Fruit fly (Drosophila melanogaster): ENCODE results near the gene LManII.

The LManII gene

DNA sequence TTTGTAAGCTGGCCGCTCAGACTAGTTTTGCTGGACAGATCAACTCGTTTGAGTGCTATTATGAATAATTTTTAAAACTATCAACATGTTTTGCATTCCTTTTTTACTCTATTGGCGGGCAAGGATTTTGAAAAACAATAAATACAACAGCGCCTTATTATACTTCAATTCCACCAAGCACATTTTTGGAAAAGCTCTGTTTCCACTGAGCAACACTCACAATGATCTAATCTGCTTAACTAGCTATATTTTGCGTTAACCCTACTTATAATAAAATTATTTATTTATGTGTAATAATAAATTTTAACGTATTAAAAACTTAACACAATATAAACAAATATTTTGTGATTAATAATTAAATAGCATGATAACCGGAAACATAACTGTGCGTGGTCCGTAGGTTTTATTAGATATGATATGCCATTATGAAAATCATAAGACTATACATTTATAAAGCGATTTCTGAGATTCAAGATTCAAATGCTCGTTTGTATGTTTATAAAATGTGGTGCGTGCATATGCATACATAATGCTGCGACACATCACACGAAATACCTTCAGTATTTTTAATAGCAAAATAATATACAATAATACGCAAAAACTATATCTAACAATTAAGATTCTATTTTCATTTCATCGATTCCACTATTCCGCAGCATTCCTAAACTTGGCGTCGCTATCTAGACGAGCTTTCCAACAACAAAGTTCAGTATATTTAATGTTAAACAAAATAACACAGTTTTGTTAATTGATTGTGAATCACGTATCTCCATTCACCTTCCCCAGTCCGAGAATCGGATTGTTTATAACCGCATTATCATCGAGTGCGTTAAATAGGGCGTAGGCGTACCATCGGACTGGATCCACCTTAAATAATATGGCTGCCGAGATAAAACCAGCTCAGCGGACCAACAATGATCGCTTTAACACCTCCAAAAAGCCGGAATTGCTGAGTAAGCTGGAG, 34.5 kb upstream of the LManII start, which contains the start of the genes pie and Wdfy2 (continued):
- TF ChIP-seq CG8765 (GFP tag; IDR thresholded peaks at IDR 0.05): no peak
- TF ChIP-seq Ptx1 (GFP tag; IDR thresholded peaks at IDR 0.05): 0 out of 2 replicates have a peak, but pooled peaks have one; percentile 28
- no peak for TF ChIP-seq CG4360 (GFP tag; IDR thresholded peaks at IDR 0.05)
- no peak for TF ChIP-seq danr (GFP tag; IDR thresholded peaks at IDR 0.05)
- no peak for TF ChIP-seq run (tag; optimal IDR thresholded peaks at IDR 0.05)
- no peak for TF ChIP-seq eve (GFP tag; optimal IDR thresholded peaks at IDR 0.05)
- TF ChIP-seq CG10366 (GFP tag; IDR thresholded peaks at IDR 0.05): no peak
- TF ChIP-seq CG18011 (GFP tag; optimal IDR thresholded peaks at IDR 0.05): no peak
- 0 out of 2 replicates have a peak, but pooled peaks have one; percentile 13 for TF ChIP-seq Rfx (GFP tag; IDR thresholded peaks at IDR 0.05)
- no peak for TF ChIP-seq nau (GFP tag; optimal IDR thresholded peaks at IDR 0.05)
- TF ChIP-seq dpn (GFP tag; optimal IDR thresholded peaks at IDR 0.05): no peak
- no peak for TF ChIP-seq abd-A (tag; optimal IDR thresholded peaks at IDR 0.05)
- TF ChIP-seq CG2712 (tag; optimal IDR thresholded peaks at IDR 0.05): peak; percentile 21
- no peak for TF ChIP-seq CG10321 (GFP tag; IDR thresholded peaks at IDR 0.05)
- TF ChIP-seq cg (GFP tag; optimal IDR thresholded peaks at IDR 0.05): no peak
- no peak for TF ChIP-seq CG12769 (tag; optimal IDR thresholded peaks at IDR 0.05)
- no peak for TF ChIP-seq fu2 (GFP tag; optimal IDR thresholded peaks at IDR 0.05)
- TF ChIP-seq CG12155 (GFP tag; optimal IDR thresholded peaks at IDR 0.05): no peak
- no peak for TF ChIP-seq trh (GFP tag; optimal IDR thresholded peaks at IDR 0.05)
- peak; percentile 4 for TF ChIP-seq trem (tag; optimal IDR thresholded peaks at IDR 0.05)
- TF ChIP-seq CG14441 (GFP tag; IDR thresholded peaks at IDR 0.05): no peak
- no peak for TF ChIP-seq CG6813 (GFP tag; optimal IDR thresholded peaks at IDR 0.05)
- no peak for TF ChIP-seq ab (GFP tag; optimal IDR thresholded peaks at IDR 0.05)
- no peak for TF ChIP-seq Hand (GFP tag; optimal IDR thresholded peaks at IDR 0.05)
- TF ChIP-seq CG6254 (GFP tag; optimal IDR thresholded peaks at IDR 0.05): no peak
- peak; percentile 9 for TF ChIP-seq CG12391 (tag; optimal IDR thresholded peaks at IDR 0.05)
- TF ChIP-seq CG7987 (GFP tag; optimal IDR thresholded peaks at IDR 0.05): no peak
- TF ChIP-seq Dref (GFP tag; IDR thresholded peaks at IDR 0.05): peak; percentile 47
- no peak for TF ChIP-seq CG10431 (GFP tag; optimal IDR thresholded peaks at IDR 0.05)
- no peak for TF ChIP-seq dati (GFP tag; IDR thresholded peaks at IDR 0.05)
- no peak for TF ChIP-seq CG9609 (GFP tag; optimal IDR thresholded peaks at IDR 0.05)
- peak; percentile 22 for TF ChIP-seq CG15514 (GFP tag; optimal IDR thresholded peaks at IDR 0.05)
- no peak for TF ChIP-seq dysf (GFP tag; IDR thresholded peaks at IDR 0.05)
- TF ChIP-seq unc-4 (GFP tag; IDR thresholded peaks at IDR 0.05; ENCODE audit: partially characterized antibody): no peak
- TF ChIP-seq HHEX (GFP tag; optimal IDR thresholded peaks at IDR 0.05): no peak
- no peak for TF ChIP-seq CG11085 (GFP tag; IDR thresholded peaks at IDR 0.05)
- no peak for TF ChIP-seq tap (tag; optimal IDR thresholded peaks at IDR 0.05)
- TF ChIP-seq CG9932 (GFP tag; IDR thresholded peaks at IDR 0.05): no peak
- TF ChIP-seq jigr1 (GFP tag; IDR thresholded peaks at IDR 0.05): no peak
- no peak for TF ChIP-seq CG17359 (tag; optimal IDR thresholded peaks at IDR 0.05)
- no peak for TF ChIP-seq NC2β (GFP tag; optimal IDR thresholded peaks at IDR 0.05)
- TF ChIP-seq CG10959 (GFP tag; IDR thresholded peaks at IDR 0.05): no peak
- TF ChIP-seq Ets65A (GFP tag): no peak
- no peak for TF ChIP-seq CG12299 (tag; optimal IDR thresholded peaks at IDR 0.05)
- TF ChIP-seq gfzf (GFP tag; optimal IDR thresholded peaks at IDR 0.05): peak; percentile 26
- peak; percentile 99 for TF ChIP-seq CG1603 (tag; optimal IDR thresholded peaks at IDR 0.05)
- no peak for TF ChIP-seq lilli (GFP tag; optimal IDR thresholded peaks at IDR 0.05)
- peak; percentile 39 for TF ChIP-seq CG14710 (tag; optimal IDR thresholded peaks at IDR 0.05)
- no peak for TF ChIP-seq CG13424 (tag; optimal IDR thresholded peaks at IDR 0.05)

Measured in whole organism, embryonic.